Fruit fly (Drosophila melanogaster): ENCODE measurements around the gene dpp.

The dpp gene

DNA sequence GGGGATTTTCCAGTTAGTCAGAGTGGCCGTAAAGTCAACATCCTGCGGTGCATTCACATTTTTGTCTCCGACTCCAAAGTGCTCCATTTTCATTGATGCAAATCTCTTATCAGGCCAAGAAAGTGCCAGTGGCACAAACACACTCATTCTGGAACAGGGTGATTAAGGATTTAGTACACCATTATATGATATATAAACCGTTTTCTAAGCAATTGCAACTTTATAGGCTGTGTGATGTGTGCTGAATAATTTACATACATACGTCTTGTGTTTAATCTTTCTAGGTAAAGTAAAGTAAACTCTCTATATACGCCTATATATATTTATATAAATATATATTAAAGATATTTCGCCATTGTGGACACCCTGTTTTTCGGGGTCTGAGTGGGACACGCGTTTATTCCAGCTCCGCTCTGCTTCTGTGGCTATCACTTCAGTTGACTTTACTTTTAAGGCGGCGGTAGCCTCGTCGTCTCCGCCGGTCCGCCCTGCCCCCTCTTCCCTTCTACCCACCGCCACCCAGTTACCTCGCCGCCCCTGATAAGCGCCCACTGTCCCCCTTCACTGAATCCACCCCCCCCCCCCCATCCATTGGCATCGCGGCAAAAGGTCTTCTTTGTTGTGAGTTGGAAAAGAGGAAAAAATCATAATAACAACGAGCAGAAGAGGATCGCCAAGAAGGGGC lies 4.8 kb downstream of the dpp start:
- TF ChIP-seq Dll (optimal IDR thresholded peaks at IDR 0.05), result no peak
- no peak for TF ChIP-seq pan (optimal IDR thresholded peaks at IDR 0.05)
- no peak for TF ChIP-seq EcR (GFP tag; optimal IDR thresholded peaks at IDR 0.05)
- TF ChIP-seq psq (optimal IDR thresholded peaks at IDR 0.05), result no peak
- no peak for TF ChIP-seq CG8478 (optimal IDR thresholded peaks at IDR 0.05)
- no peak for TF ChIP-seq usp (GFP tag; optimal IDR thresholded peaks at IDR 0.05)

DNA sequence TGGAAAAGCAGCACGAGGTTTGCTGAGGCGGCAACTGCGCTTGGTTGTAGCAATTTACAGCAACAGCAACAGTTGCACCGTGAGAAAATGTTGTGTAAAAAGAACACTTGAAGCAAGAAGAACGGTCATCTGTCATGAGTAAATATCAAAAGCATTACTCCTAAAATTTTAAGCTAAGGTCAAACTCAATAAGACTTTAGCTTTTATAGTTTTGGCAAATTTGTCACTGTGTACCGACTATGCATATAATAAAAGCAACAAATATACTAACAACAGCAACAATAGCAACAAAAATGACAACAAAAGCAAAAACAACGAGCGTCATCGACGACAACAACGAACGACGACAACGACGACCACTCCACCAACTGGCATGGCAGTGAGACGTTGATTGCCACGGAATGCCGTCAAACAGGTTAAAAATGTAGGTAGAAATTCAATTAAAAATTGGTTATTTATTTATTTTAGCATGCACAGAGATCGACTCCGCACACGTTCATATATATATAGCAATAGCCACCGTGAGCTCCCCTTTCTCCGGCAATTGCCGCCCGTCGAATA lies 5.4 kb downstream of the dpp start:
- TF ChIP-seq usp (GFP tag; optimal IDR thresholded peaks at IDR 0.05), result no peak
- no peak for TF ChIP-seq psq (optimal IDR thresholded peaks at IDR 0.05)

DNA sequence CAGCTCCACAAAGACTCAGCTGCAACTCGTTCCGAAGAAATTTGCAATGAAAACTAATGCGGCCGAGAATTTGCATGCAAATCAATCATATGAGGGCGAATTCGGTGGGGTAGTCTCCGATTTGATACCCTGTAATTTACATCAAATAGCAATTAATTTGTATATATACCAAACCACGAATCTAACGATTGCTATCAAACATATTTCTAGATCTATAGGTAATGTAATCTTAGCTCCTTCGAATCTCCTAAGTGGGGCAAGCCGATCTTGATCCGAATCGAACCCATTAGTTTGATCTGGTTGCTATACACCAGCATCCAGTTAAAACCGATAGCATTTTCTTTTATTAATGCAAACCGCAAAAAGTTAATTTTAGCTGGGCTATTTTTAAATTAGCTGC lies 6.0 kb downstream of the dpp start:
- TF ChIP-seq pan (optimal IDR thresholded peaks at IDR 0.05), result no peak
- no peak for TF ChIP-seq EcR (GFP tag; optimal IDR thresholded peaks at IDR 0.05)
- TF ChIP-seq CG8478 (optimal IDR thresholded peaks at IDR 0.05), result no peak
- no peak for TF ChIP-seq psq (optimal IDR thresholded peaks at IDR 0.05)
- no peak for TF ChIP-seq usp (GFP tag; optimal IDR thresholded peaks at IDR 0.05)
- no peak for TF ChIP-seq Dll (optimal IDR thresholded peaks at IDR 0.05)

DNA sequence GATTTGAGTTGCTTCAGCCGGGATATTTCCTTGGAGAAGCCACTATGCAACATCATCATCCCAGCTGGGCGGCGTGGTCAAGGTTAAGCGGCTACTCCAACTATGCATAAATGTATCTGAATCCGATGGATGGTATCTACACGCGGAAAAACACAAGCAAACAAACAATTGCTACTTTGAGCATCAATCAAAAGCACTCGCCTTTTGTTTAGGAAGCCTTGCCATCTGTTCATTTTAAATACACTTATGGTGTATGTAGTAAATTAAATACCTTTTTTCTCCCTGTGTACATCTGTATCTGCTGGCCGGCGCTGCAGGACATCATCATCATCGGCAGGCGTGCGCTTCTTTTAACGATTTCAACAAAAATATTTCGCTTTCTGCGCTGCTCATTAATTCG lies 8.1 kb downstream of the dpp start:
- TF ChIP-seq pan (optimal IDR thresholded peaks at IDR 0.05) (no peak), usp (GFP tag; optimal IDR thresholded peaks at IDR 0.05) (no peak), Dll (optimal IDR thresholded peaks at IDR 0.05) (no peak), psq (optimal IDR thresholded peaks at IDR 0.05) (no peak), EcR (GFP tag; optimal IDR thresholded peaks at IDR 0.05) (no peak), CG8478 (optimal IDR thresholded peaks at IDR 0.05) (no peak)

DNA sequence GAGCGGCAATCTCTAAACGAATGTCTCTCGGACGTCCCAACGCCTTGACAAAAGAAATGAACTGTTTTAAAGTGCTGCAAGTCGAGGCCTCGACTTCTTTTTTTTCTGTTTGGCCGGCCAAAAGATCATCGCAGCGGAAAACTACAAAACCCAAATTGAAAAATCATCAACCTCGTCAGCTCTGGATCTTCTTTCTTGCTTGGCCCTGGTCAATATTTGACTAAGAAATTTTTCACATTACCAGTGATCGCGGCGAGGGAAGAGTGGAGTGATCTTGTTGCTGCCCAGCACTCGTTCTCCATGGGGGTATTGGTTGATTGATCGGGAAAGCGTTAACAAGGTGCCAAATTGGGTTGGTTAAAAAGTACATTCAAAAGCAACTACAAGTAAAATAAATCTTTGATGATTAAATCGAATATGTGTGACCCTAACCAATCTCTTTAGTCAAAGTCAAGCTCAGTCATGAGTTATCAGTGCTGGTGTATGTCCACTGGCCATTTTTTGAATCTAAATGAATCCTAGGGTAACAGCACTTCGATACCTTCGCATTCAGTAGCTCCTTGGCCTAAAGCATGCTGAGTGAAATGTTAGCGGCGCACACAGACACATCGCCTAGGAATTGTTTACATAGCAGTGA lies 10.6 kb downstream of the dpp start:
- TF ChIP-seq Dll (optimal IDR thresholded peaks at IDR 0.05) (no peak), EcR (GFP tag; optimal IDR thresholded peaks at IDR 0.05) (no peak), CG8478 (optimal IDR thresholded peaks at IDR 0.05) (no peak), pan (optimal IDR thresholded peaks at IDR 0.05) (no peak), usp (GFP tag; optimal IDR thresholded peaks at IDR 0.05) (no peak), psq (optimal IDR thresholded peaks at IDR 0.05) (no peak)

DNA sequence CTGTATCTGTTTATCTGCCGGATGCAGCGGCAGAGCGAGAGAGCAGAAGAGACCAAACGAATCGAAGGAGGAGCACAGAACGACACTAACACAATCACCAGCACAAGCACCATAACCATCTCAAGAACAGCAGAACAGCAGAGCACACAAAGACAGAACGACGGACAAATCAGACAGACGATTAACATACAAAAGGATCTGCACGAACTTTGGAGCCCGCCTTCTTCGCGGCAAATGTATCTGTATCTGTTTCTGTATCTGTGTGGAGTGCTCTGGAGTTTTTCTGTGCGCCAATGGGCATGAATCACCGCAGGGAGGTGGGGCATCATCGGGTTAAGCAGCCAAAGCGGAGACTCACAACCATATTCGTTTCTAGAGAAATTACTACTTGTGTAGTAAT lies 20.3 kb downstream of the dpp start:
- TF ChIP-seq pan (optimal IDR thresholded peaks at IDR 0.05) (no peak), CG8478 (optimal IDR thresholded peaks at IDR 0.05) (no peak), usp (GFP tag; optimal IDR thresholded peaks at IDR 0.05) (no peak), Dll (optimal IDR thresholded peaks at IDR 0.05) (no peak), EcR (GFP tag; optimal IDR thresholded peaks at IDR 0.05) (no peak), psq (optimal IDR thresholded peaks at IDR 0.05) (no peak)

- TF ChIP-seq CG8478 (optimal IDR thresholded peaks at IDR 0.05), result no peak
- TF ChIP-seq pan (optimal IDR thresholded peaks at IDR 0.05), result no peak
Observed at dm6 chr2L:2449665-2450064, 21.5 kb downstream of the dpp start.

DNA sequence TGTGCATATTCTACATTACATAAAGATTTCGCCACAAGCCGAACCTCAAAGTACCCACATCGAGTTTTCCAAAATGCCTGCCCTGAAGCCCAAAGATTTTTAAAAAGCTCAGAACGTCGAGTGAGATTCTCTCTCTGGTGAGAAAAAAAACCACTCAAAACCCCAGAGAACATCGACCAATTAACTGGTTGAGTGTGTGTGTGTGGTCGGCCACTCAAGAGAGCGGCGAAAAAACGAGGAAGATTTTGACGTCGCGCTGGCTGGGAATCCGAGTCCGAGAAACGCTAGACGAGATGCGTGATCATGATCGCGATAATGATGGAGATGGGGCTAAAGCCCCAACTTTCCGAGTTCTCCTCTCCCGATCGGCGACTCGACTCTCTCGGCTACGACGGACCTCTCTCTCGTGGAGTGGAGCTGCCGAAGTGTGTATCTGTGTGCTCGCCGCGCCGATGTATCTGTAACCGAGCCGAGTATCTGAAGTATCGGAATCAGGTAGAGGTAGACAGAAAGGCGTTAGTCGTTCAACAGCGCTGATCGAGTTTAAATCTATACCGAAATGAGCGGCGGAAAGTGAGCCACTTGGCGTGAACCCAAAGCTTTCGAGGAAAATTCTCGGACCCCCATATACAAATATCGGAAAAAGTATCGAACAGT lies 22.7 kb downstream of the dpp start:
- peak; percentile 68 for TF ChIP-seq Dll (optimal IDR thresholded peaks at IDR 0.05)
- TF ChIP-seq EcR (GFP tag; optimal IDR thresholded peaks at IDR 0.05), result no peak
- no peak for TF ChIP-seq usp (GFP tag; optimal IDR thresholded peaks at IDR 0.05)
- no peak for TF ChIP-seq pan (optimal IDR thresholded peaks at IDR 0.05)
- TF ChIP-seq CG8478 (optimal IDR thresholded peaks at IDR 0.05), result no peak

DNA sequence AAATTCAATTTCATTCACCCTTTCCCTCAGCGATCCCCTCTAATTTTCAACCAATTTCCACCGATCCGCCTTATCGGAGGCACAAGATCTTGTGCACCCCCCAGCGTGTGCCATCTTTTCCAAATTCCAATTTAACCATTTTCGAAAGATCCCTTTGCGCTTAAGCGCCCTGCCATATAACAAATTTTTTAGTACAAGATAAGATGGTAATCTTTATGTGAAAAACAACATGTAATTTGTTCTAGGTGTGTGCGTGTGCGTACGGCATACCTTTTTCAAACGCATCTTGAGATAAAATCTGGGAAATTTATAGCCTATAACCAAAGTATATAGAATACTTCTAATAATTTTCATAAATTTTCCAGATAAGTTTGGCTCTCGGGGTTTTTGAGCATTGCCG lies 25.6 kb downstream of the dpp start:
- TF ChIP-seq psq (optimal IDR thresholded peaks at IDR 0.05) (no peak), Dll (optimal IDR thresholded peaks at IDR 0.05) (no peak), CG8478 (optimal IDR thresholded peaks at IDR 0.05) (no peak), pan (optimal IDR thresholded peaks at IDR 0.05) (no peak), EcR (GFP tag; optimal IDR thresholded peaks at IDR 0.05) (no peak)

dm6 chr2L:2454644-2455043 lies 26.5 kb downstream of the dpp start:
- TF ChIP-seq EcR (GFP tag; optimal IDR thresholded peaks at IDR 0.05) (no peak), psq (optimal IDR thresholded peaks at IDR 0.05) (no peak), Dll (optimal IDR thresholded peaks at IDR 0.05) (no peak), CG8478 (optimal IDR thresholded peaks at IDR 0.05) (peak; percentile 47), pan (optimal IDR thresholded peaks at IDR 0.05) (no peak)

DNA sequence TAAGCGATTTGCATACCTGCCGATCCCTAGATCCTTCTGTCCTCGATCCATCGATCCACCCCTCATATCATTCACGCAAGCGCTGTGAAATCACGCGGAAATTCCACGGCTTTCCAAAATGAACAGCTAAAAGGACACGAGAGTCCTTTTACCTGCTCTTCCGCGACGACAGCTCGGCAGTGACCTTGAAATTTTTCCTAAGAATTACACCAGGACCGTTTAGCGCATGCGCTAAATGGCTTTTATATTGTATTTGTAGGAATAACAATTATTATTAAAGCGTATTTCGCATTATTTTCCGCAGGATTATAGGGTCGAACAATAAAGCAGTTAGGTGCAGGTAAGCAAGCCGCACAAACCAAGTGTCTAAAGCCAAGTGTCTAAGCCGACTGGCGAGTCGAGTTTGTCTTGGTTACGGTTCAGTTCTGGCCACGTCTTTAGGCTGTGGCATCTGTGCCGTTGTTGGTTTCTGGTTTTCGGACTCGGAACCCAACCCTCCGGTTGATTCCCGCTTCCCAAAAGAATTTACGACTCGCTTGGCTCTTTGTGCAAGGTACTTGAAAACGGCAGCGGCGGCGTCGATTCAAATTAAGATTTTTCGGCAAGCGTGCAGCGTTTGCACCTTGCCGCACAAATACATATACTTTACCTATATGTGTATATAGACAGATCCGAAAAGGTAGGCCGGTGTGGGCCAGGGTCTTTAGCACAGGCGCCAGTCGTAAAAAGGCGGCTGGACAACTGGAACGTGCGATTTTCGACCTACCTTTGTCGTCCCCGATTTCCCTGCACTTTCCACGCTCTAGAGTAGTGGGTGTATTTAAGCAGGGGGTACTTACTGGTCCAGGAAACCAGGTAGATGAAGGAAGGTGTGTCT lies 28.6 kb downstream of the dpp start:
- no peak for TF ChIP-seq usp (GFP tag; optimal IDR thresholded peaks at IDR 0.05)
- TF ChIP-seq pan (optimal IDR thresholded peaks at IDR 0.05), result no peak
- TF ChIP-seq CG8478 (optimal IDR thresholded peaks at IDR 0.05), result no peak
- TF ChIP-seq Dll (optimal IDR thresholded peaks at IDR 0.05), result no peak
- TF ChIP-seq psq (optimal IDR thresholded peaks at IDR 0.05), result no peak
- TF ChIP-seq EcR (GFP tag; optimal IDR thresholded peaks at IDR 0.05), result no peak

DNA sequence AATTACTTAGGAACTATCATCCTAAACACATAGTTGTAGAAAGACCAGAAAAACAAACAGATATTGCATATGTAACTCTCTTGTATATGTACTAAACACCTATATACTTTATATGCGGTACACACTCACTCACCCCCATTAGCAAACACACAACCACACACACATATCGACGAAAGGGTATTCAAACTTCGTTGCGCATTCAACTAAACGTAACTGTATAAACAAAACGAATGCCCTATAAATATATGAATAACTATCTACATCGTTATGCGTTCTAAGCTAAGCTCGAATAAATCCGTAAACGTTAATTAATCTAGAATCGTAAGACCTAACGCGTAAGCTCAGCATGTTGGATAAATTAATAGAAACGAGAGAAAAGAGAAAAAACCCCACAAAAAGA lies 31.1 kb downstream of the dpp start:
- TF ChIP-seq CG8478 (optimal IDR thresholded peaks at IDR 0.05), result no peak
- TF ChIP-seq EcR (GFP tag; optimal IDR thresholded peaks at IDR 0.05), result no peak
- TF ChIP-seq psq (optimal IDR thresholded peaks at IDR 0.05), result no peak
- no peak for TF ChIP-seq pan (optimal IDR thresholded peaks at IDR 0.05)
- TF ChIP-seq Dll (optimal IDR thresholded peaks at IDR 0.05), result no peak
- no peak for TF ChIP-seq usp (GFP tag; optimal IDR thresholded peaks at IDR 0.05)
